Fruit fly (Drosophila melanogaster): Measurements from ENCODE around the gene Nepl8.

Nepl8 gene

DNA sequence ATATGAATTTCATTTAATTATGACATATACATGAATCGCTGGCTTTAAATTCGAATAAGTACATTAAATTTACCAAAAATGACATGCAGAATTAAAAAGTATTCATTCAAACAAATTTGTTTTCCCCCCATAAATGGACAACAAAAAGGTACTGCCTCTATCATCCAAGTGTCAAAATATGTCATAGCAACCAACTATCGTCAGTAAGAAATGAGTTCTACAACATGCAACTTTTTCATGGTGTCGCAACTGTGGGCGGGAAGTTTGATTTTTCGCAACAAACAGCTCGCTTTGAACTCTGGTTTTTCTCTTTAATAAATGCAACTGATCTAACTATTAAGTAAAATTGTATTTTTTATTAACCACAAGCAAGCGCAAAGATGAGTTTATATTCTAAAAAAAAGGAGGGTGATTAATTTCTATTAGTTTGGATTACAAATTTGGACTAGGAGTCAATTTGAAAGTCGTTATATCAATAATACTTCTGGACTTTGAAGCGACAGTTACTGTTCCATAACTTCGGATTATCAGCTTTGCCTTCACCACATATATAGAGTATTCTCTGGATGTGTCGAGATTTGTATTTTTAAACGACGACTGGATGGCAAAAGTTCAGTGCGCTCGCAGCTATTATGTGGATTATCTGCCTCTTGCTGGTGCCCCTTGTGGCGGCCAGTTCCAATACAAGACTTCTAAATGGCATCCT is at the start of gene Nepl8:
Nepl8 (plus strand) TSS at position 578 of the 706 bp plus-strand sequence.
- TF ChIP-seq Med (GFP tag) (peak; percentile 90), CG1603 (tag; optimal IDR thresholded peaks at IDR 0.05) (peak; percentile 89), CG7928 (GFP tag; optimal IDR thresholded peaks at IDR 0.05) (peak; percentile 18), H15 (GFP tag; IDR thresholded peaks at IDR 0.05) (no peak), BEAF-32 (GFP tag; optimal IDR thresholded peaks at IDR 0.05) (peak; percentile 51), CG33213 (GFP tag; optimal IDR thresholded peaks at IDR 0.05) (peak; percentile 63), CG9609 (GFP tag; optimal IDR thresholded peaks at IDR 0.05) (peak; percentile 33), row (GFP tag; IDR thresholded peaks at IDR 0.05) (peak; percentile 57), amos (GFP tag; IDR thresholded peaks at IDR 0.05; ENCODE audit: partially characterized antibody) (peak; percentile 40; the same call in 1 of the 2 replicates), gro (GFP tag; optimal IDR thresholded peaks at IDR 0.05) (peak; percentile 66), ATbp (GFP tag; optimal IDR thresholded peaks at IDR 0.05) (no peak), CG12155 (GFP tag; optimal IDR thresholded peaks at IDR 0.05) (peak; percentile 42), Hmr (GFP tag; optimal IDR thresholded peaks at IDR 0.05) (peak; percentile 55), CG15696 (tag; optimal IDR thresholded peaks at IDR 0.05) (peak; percentile 30), slbo (GFP tag; IDR thresholded peaks at IDR 0.05) (peak; percentile 77), Six4 (GFP tag; optimal IDR thresholded peaks at IDR 0.05) (no peak), CG6654 (GFP tag; optimal IDR thresholded peaks at IDR 0.05) (no peak), CG14965 (GFP tag; optimal IDR thresholded peaks at IDR 0.05; ENCODE audit: borderline replicate concordance) (no peak), CG10654 (GFP tag; optimal IDR thresholded peaks at IDR 0.05) (peak; percentile 13), Blimp-1 (GFP tag; optimal IDR thresholded peaks at IDR 0.05) (peak; percentile 14), CG4424 (GFP tag; optimal IDR thresholded peaks at IDR 0.05) (peak; percentile 31), ci (GFP tag; IDR thresholded peaks at IDR 0.05) (0 out of 3 replicates have a peak, but pooled peaks have one; percentile 14), Hsf (GFP tag; optimal IDR thresholded peaks at IDR 0.05) (peak; percentile 35), Ets97D (GFP tag; optimal IDR thresholded peaks at IDR 0.05) (peak; percentile 85), CG16813 (GFP tag; IDR thresholded peaks at IDR 0.05; ENCODE audit: partially characterized antibody) (peak; percentile 36; the same call in 2 of the 3 replicates), phol (tag; optimal IDR thresholded peaks at IDR 0.05) (peak; percentile 60), CG42726 (GFP tag; IDR thresholded peaks at IDR 0.05; ENCODE audit: partially characterized antibody) (peak; percentile 87), CG4328 (GFP tag; optimal IDR thresholded peaks at IDR 0.05) (no peak), dpn (GFP tag; optimal IDR thresholded peaks at IDR 0.05) (peak; percentile 44 to 52), CG12219 (GFP tag; optimal IDR thresholded peaks at IDR 0.05) (no peak), Gug (GFP tag; IDR thresholded peaks at IDR 0.05) (peak; percentile 24; the same call in 1 of the 4 replicates), Ets65A (GFP tag) (peak; percentile 96), CG4707 (GFP tag; optimal IDR thresholded peaks at IDR 0.05) (peak; percentile 82), pb (GFP tag; optimal IDR thresholded peaks at IDR 0.05) (peak; percentile 17), B-H2 (GFP tag; optimal IDR thresholded peaks at IDR 0.05) (peak; percentile 39), Nf-YA (GFP tag; IDR thresholded peaks at IDR 0.05) (peak; percentile 60), ewg (GFP tag; optimal IDR thresholded peaks at IDR 0.05) (peak; percentile 29), CG12659 (GFP tag; optimal IDR thresholded peaks at IDR 0.05) (peak; percentile 49), Xbp1 (GFP tag; optimal IDR thresholded peaks at IDR 0.05) (peak; percentile 3), Stat92E (GFP tag; optimal IDR thresholded peaks at IDR 0.05) (peak in 1 of 3 experiments; percentile 39), CTCF (GFP tag; optimal IDR thresholded peaks at IDR 0.05) (peak; percentile 69), cad (GFP tag; optimal IDR thresholded peaks at IDR 0.05) (no peak), CG16815 (GFP tag; optimal IDR thresholded peaks at IDR 0.05) (no peak), kni (GFP tag; optimal IDR thresholded peaks at IDR 0.05) (no peak), CG18011 (GFP tag; optimal IDR thresholded peaks at IDR 0.05) (peak; percentile 100), Hmx (GFP tag; optimal IDR thresholded peaks at IDR 0.05) (no peak), Bdp1 (GFP tag; optimal IDR thresholded peaks at IDR 0.05) (peak; percentile 7), CG7963 (GFP tag; IDR thresholded peaks at IDR 0.05; ENCODE audit: partially characterized antibody) (no peak), Dbx (GFP tag; IDR thresholded peaks at IDR 0.05) (0 out of 3 replicates have a peak, but pooled peaks have one; percentile 12)

Measured in whole organism, embryonic.